Worm (Caenorhabditis elegans): ENCODE data around the gene F22F7.3.
"Not testable (repeated sequence)": the region's sequence is repeated elsewhere in the genome, so short reads cannot be mapped to it uniquely, and the experiment has no call there.

Gene F22F7.3

DNA sequence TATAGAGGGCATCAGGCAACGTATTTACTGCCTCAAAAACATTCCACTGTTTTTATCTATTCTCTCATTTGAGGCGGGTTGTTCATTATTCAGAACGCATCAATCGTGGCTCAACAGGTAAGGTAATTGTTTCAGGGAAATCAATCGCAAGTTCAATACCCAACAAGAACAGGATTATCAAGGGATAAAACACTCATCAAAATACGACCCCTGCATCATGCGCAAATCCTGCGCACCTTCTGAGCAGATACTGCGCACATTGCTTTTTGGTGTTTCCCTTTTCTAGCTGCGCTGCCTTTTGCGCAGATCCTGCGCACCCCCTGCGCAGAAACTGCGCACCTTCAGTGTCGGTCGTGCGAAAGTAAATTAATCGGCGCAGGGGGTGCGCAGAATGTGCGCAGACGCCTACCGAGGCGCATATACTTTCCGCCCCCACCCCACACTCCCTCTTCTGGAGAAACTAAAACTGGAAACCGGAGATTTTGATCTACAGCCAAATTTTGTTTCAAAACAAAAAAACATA is 24.7 kb upstream of the F22F7.3 start, which contains the start of gene F36F12.3:
Gene F36F12.3 (plus strand): TSS at position 51 of the 523 bp plus-strand sequence.
- not testable (repeated sequence) for TF ChIP-seq unc-62 (GFP tag; optimal IDR thresholded peaks at IDR 0.05); eor-1 (tag; optimal IDR thresholded peaks at IDR 0.05); lin-15B (tag; optimal IDR thresholded peaks at IDR 0.05)

DNA sequence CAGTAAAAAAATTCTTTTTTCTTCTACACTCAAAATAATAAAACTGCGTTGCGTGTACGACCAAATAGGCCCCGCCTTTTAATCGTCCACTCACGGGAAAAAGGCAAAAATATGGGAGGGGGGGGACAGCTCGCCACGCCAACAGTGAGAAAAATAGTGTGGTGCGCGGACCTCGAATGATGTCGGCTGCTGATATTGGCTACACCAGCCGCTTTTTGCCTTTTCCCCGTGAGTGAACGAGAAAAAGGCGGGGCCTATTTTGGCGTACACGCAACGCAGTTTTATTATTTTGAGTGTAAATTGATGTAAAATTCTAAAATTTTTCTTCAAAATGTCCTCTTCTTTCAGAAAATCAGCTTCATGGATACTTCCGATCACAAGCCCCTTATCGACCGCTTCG is 20.1 kb upstream of the F22F7.3 start, which contains the start of gene ztf-28:
Gene ztf-28 (plus strand): TSS at position 349 of the 400 bp plus-strand sequence.
- not testable (repeated sequence) for TF ChIP-seq ZK546.5, ceh-9, fkh-2 (tag; optimal IDR thresholded peaks at IDR 0.05)

DNA sequence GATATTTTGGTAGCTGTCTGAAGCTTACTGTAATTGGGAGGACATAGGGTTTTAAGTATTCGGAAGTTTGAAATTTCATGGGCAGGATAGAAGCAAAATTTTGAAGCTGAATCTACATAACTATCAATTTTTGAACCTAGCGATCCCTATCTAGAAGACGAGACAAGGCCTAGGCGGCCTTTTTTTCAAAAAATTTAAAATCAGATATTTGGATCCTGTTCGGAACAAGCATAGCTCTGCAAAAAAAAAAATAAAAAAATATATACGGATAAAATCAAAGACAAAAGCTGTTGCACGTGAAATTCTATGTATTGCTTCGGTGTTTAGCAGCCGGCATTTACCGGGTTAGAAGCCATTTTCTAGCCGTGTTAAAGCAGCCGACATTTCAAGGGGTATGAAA is 15.3 kb upstream of the F22F7.3 start, which contains the start of gene F36F12.2:
Gene F36F12.2 (minus strand): TSS at position 101 of the 400 bp plus-strand sequence.
- TF ChIP-seq nhr-43 (tag; optimal IDR thresholded peaks at IDR 0.05; ENCODE audit: poor library complexity, severe bottlenecking) (no peak), skn-1 (tag; optimal IDR thresholded peaks at IDR 0.05) (no peak), fkh-10 (GFP tag; optimal IDR thresholded peaks at IDR 0.05) (no peak)

DNA sequence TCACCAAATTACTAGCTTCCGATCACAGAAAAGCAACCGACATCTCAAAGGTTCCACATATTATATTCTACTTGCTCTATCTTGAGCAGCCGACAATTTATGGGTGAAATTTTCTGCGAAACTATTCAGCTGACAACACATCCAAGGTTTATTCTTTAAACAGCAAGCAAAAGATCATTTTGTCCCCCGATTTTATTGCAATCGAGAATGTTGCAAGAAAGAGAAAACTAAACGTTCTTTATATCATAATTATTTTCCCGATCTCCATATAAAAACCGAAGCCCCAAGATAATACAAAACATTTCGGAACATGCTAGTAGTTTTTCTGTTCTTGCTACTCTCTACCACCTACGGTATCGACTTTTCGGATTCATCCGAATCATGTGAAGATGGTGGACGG is 14.7 kb upstream of the F22F7.3 start, which contains the start of gene clec-207:
Gene clec-207 (plus strand): TSS at position 301 of the 400 bp plus-strand sequence.
- no peak for TF ChIP-seq lin-15B (tag; optimal IDR thresholded peaks at IDR 0.05)
- no peak for TF ChIP-seq lsy-12 (tag; optimal IDR thresholded peaks at IDR 0.05)
- TF ChIP-seq pha-4 (tag; optimal IDR thresholded peaks at IDR 0.05) = no peak
- no peak for TF ChIP-seq elt-1 (tag; optimal IDR thresholded peaks at IDR 0.05)
- TF ChIP-seq mml-1 (tag; optimal IDR thresholded peaks at IDR 0.05) = no peak
- TF ChIP-seq elt-2 (tag; optimal IDR thresholded peaks at IDR 0.05) = no peak

DNA sequence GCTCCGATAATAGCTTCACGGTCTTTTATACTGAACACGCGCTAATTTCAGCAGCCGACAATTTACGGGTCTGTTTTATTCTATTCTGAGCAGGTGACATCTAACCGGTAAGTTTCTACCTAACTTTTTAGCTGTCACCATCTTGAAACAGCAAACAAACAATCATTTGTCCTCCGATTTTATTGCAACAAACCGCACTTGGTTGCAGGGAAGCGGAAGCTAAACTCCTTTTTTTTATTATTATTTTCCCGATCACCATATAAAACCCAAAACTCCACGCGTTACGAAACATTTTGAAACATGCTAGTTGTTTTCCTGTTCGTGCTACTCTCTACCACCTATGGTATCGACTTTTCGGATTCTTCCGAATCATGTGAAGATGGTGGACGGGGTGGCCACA is 12.8 kb upstream of the F22F7.3 start, which contains the start of gene clec-208:
Gene clec-208 (plus strand): TSS at position 301 of the 400 bp plus-strand sequence.
- TF ChIP-seq unc-39 (tag; optimal IDR thresholded peaks at IDR 0.05) (no peak), daf-12 (tag; optimal IDR thresholded peaks at IDR 0.05) (no peak), pqm-1 (tag; optimal IDR thresholded peaks at IDR 0.05) (no peak), ceh-9 (tag; optimal IDR thresholded peaks at IDR 0.05) (no peak), hmg-11 (tag; optimal IDR thresholded peaks at IDR 0.05) (no peak), nhr-25 (tag; optimal IDR thresholded peaks at IDR 0.05) (no peak), ztf-4 (tag; optimal IDR thresholded peaks at IDR 0.05) (no peak), egl-27 (tag; optimal IDR thresholded peaks at IDR 0.05) (no peak), nhr-12 (tag; optimal IDR thresholded peaks at IDR 0.05) (no peak), elt-2 (tag; optimal IDR thresholded peaks at IDR 0.05) (no peak), ZK546.5 (tag; optimal IDR thresholded peaks at IDR 0.05) (no peak), fkh-2 (tag; optimal IDR thresholded peaks at IDR 0.05) (no peak), mdl-1 (tag; optimal IDR thresholded peaks at IDR 0.05) (no peak), ama-1 (optimal IDR thresholded peaks at IDR 0.05) (no peak)

DNA sequence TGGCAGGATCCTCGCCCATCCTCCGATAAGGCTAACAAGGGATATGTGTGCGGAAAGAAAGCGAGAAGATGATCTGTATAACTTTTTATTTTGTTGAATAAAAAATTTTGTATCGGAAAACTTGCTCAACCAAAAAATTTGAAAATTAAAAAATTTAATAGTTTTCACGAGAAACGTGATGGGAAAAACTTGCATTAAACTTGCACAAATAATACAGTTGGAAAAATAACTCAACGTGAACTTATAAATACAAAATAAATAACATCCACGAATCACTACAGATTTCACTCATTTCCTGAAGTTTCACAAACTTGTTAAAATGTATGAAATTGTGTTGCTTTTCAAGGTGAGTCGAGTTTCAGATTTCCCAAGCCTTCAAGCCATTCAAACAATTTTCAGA is 11.4 kb upstream of the F22F7.3 start, which contains the start of gene F36F12.7:
Gene F36F12.7 (plus strand): TSS at position 301 of the 400 bp plus-strand sequence.
- TF ChIP-seq ZK546.5 (tag; optimal IDR thresholded peaks at IDR 0.05) = no peak

DNA sequence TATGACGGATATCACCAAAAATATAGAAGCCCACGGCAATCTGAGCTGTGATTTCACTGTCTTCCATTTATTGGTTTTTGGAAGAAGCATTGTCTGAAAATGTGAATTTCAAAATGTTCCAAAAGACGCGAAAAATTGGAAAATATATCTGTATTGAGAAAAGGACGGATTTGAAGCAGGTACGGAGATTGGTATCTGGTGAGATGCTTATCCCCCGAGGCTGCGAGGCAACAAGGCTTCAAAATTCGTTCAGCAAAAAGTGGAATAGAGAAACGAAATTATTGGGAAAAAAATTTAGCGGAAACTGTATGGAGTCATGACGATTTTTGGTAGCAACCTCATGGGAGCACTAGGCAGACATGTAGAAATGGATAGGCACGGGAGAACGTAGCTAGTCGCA is 7.3 kb upstream of the F22F7.3 start, which contains the start of gene F36F12.1:
Gene F36F12.1 (minus strand): TSS at position 101 of the 400 bp plus-strand sequence.
- TF ChIP-seq pqm-1 (tag; optimal IDR thresholded peaks at IDR 0.05) (no peak), mml-1 (tag; optimal IDR thresholded peaks at IDR 0.05) (no peak), lin-39 (tag; optimal IDR thresholded peaks at IDR 0.05) (no peak), R02D3.7 (tag; optimal IDR thresholded peaks at IDR 0.05) (no peak), unc-62 (GFP tag; optimal IDR thresholded peaks at IDR 0.05) (no peak), hmg-11 (tag; optimal IDR thresholded peaks at IDR 0.05) (no peak), nhr-237 (tag; optimal IDR thresholded peaks at IDR 0.05) (no peak), nfya-1 (tag; optimal IDR thresholded peaks at IDR 0.05; ENCODE audit: insufficient read depth) (no peak), zag-1 (tag; optimal IDR thresholded peaks at IDR 0.05) (no peak), jun-1 (tag; optimal IDR thresholded peaks at IDR 0.05) (no peak), fkh-10 (GFP tag; optimal IDR thresholded peaks at IDR 0.05) (no peak), mdl-1 (tag; optimal IDR thresholded peaks at IDR 0.05) (no peak), fkh-2 (tag; optimal IDR thresholded peaks at IDR 0.05) (no peak)
